Worm (Caenorhabditis elegans) whole organism, L3 larva: ENCODE results near the gene srg-69.
A peak's percentile ranks its signal among the peaks of the same experiment; 100 is the strongest.

Experiments
- R02D3.7 ChIP-seq: fragments of 150-350 bp; optimal IDR thresholded peaks from 2 replicates; lab custom pipeline; 2014; ENCODE audit warnings: missing biosample characterization, missing genetic modification characterization
- ZK546.5 ChIP-seq: sonication (generic microtip); optimal IDR thresholded peaks from 2 replicates; lab custom pipeline; 2017; ENCODE audit warnings: missing biosample characterization, missing genetic modification characterization
- aly-2 ChIP-seq: fragments of 150-350 bp; optimal IDR thresholded peaks from 2 replicates; lab custom pipeline; 2014; ENCODE audit warnings: missing biosample characterization, missing genetic modification characterization
- ama-1 ChIP-seq: fragments of 150-350 bp; optimal IDR thresholded peaks from 2 replicates; lab custom pipeline; 2018
- ceh-16 ChIP-seq: sonication (generic microtip); optimal IDR thresholded peaks from 2 replicates; lab custom pipeline; 2017; ENCODE audit warnings: missing biosample characterization, missing genetic modification characterization
- ceh-28 ChIP-seq: fragments of 150-350 bp; optimal IDR thresholded peaks from 2 replicates; lab custom pipeline; 2014; ENCODE audit warnings: missing biosample characterization, missing genetic modification reagents, missing genetic modification characterization
- daf-12 ChIP-seq: fragments of 150-350 bp; optimal IDR thresholded peaks from 2 replicates; lab custom pipeline; 2014; ENCODE audit warnings: missing biosample characterization, missing genetic modification reagents, missing genetic modification characterization
- egl-27 ChIP-seq: sonication (generic microtip); optimal IDR thresholded peaks from 4 replicates; lab custom pipeline; 2017; ENCODE audit warnings: missing biosample characterization, missing genetic modification reagents, missing genetic modification characterization
- egl-5 ChIP-seq: fragments of 150-350 bp; optimal IDR thresholded peaks from 2 replicates; lab custom pipeline; 2017; ENCODE audit warnings: missing biosample characterization, missing genetic modification reagents, missing genetic modification characterization, inconsistent platforms
- elt-1 ChIP-seq: fragments of 150-350 bp; optimal IDR thresholded peaks from 2 replicates; lab custom pipeline; 2014; ENCODE audit warnings: missing biosample characterization, missing genetic modification characterization
- elt-2 ChIP-seq: sonication (generic microtip); optimal IDR thresholded peaks from 2 replicates; lab custom pipeline; 2016; ENCODE audit warnings: missing genetic modification reagents, mild to moderate bottlenecking, missing genetic modification characterization, missing compliant biosample characterization
- elt-3 ChIP-seq, 3 experiments: fragments of 150-350 bp in 1 of 3; sonication (generic microtip) in 2 of 3; optimal IDR thresholded peaks; 2 replicates in 2 of 3; 4 replicates in 1 of 3; lab custom pipeline; 2014 to 2017; ENCODE audit warnings: missing biosample characterization in 3 of 3, missing genetic modification characterization in 3 of 3
- eor-1 ChIP-seq, 2 experiments: fragments of 150-350 bp; optimal IDR thresholded peaks; 2 replicates each; lab custom pipeline; 2014 to 2018; ENCODE audit warnings: missing biosample characterization in 2 of 2, missing genetic modification characterization in 2 of 2
- fkh-10 ChIP-seq: sonication (generic microtip); optimal IDR thresholded peaks from 2 replicates; lab custom pipeline; 2017; ENCODE audit warnings: missing biosample characterization, missing genetic modification reagents, missing genetic modification characterization
- fkh-2 ChIP-seq: fragments of 150-350 bp; optimal IDR thresholded peaks from 2 replicates; lab custom pipeline; 2014; ENCODE audit warnings: missing biosample characterization, missing genetic modification reagents, missing genetic modification characterization
- fos-1 ChIP-seq: fragments of 150-350 bp; optimal IDR thresholded peaks from 2 replicates; lab custom pipeline; 2014; ENCODE audit warnings: missing biosample characterization, missing genetic modification characterization
- hmg-11 ChIP-seq: sonication (generic microtip); optimal IDR thresholded peaks from 2 replicates; lab custom pipeline; 2016; ENCODE audit warnings: missing genetic modification characterization, missing compliant biosample characterization
- jun-1 ChIP-seq: fragments of 150-350 bp; optimal IDR thresholded peaks from 2 replicates; lab custom pipeline; 2014; ENCODE audit warnings: missing biosample characterization, missing genetic modification reagents, missing genetic modification characterization
- lin-15B ChIP-seq: fragments of 150-350 bp; optimal IDR thresholded peaks from 2 replicates; lab custom pipeline; 2014; ENCODE audit warnings: missing biosample characterization, missing genetic modification characterization
- lin-39 ChIP-seq: fragments of 150-350 bp; optimal IDR thresholded peaks from 2 replicates; lab custom pipeline; 2018; ENCODE audit warnings: missing biosample characterization, missing genetic modification reagents, missing genetic modification characterization
- lsy-12 ChIP-seq: sonication (generic microtip); optimal IDR thresholded peaks from 2 replicates; lab custom pipeline; 2016; ENCODE audit warnings: mild to moderate bottlenecking, missing genetic modification characterization, missing compliant biosample characterization
- mdl-1 ChIP-seq: fragments of 150-350 bp; optimal IDR thresholded peaks from 2 replicates; lab custom pipeline; 2014; ENCODE audit warnings: missing biosample characterization, missing genetic modification characterization
- mml-1 ChIP-seq: fragments of 150-350 bp; sonication (generic microtip); optimal IDR thresholded peaks from 3 replicates; lab custom pipeline; 2014; ENCODE audit warnings: missing biosample characterization, missing genetic modification characterization
- nfya-1 ChIP-seq: sonication (generic microtip); optimal IDR thresholded peaks from 2 replicates; lab custom pipeline; 2017; ENCODE audit warnings: missing genetic modification characterization, mild to moderate bottlenecking, missing compliant biosample characterization, antibody characterized with exemption, moderate library complexity; ENCODE audit not compliant: insufficient read depth
- nhr-11 ChIP-seq: fragments of 150-350 bp; optimal IDR thresholded peaks from 2 replicates; lab custom pipeline; 2014; ENCODE audit warnings: missing biosample characterization, missing genetic modification characterization
- nhr-12 ChIP-seq: fragments of 150-350 bp; optimal IDR thresholded peaks from 2 replicates; lab custom pipeline; 2014; ENCODE audit warnings: missing biosample characterization, missing genetic modification characterization
- nhr-23 ChIP-seq: fragments of 150-350 bp; optimal IDR thresholded peaks from 2 replicates; lab custom pipeline; 2014; ENCODE audit warnings: missing biosample characterization, missing genetic modification reagents, missing genetic modification characterization
- nhr-237 ChIP-seq: fragments of 150-350 bp; optimal IDR thresholded peaks from 2 replicates; lab custom pipeline; 2014; ENCODE audit warnings: missing biosample characterization, missing genetic modification characterization
- nhr-25 ChIP-seq: sonication (generic microtip); optimal IDR thresholded peaks from 2 replicates; lab custom pipeline; 2017; ENCODE audit warnings: missing biosample characterization, missing genetic modification characterization
- nhr-28 ChIP-seq: fragments of 150-350 bp; optimal IDR thresholded peaks from 2 replicates; lab custom pipeline; 2014; ENCODE audit warnings: missing biosample characterization, missing genetic modification characterization
- nhr-43 ChIP-seq: sonication (generic microtip); optimal IDR thresholded peaks from 2 replicates; lab custom pipeline; 2016; ENCODE audit warnings: mild to moderate bottlenecking, missing genetic modification characterization, missing compliant biosample characterization; ENCODE audit not compliant: poor library complexity, severe bottlenecking
- nhr-67 ChIP-seq: fragments of 150-350 bp; optimal IDR thresholded peaks from 2 replicates; lab custom pipeline; 2014; ENCODE audit warnings: missing biosample characterization, missing genetic modification characterization
- nhr-77 ChIP-seq: fragments of 150-350 bp; optimal IDR thresholded peaks from 2 replicates; lab custom pipeline; 2014; ENCODE audit warnings: missing biosample characterization, missing genetic modification characterization
- pha-4 ChIP-seq: fragments of 150-350 bp; optimal IDR thresholded peaks from 2 replicates; lab custom pipeline; 2014; ENCODE audit warnings: missing biosample characterization, missing genetic modification reagents, missing genetic modification characterization
- pqm-1 ChIP-seq: fragments of 150-350 bp; optimal IDR thresholded peaks from 2 replicates; lab custom pipeline; 2017; ENCODE audit warnings: missing biosample characterization, missing genetic modification characterization, inconsistent platforms
- sea-2 ChIP-seq: fragments of 150-350 bp; sonication (generic microtip); optimal IDR thresholded peaks from 4 replicates; lab custom pipeline; 2014; ENCODE audit warnings: missing biosample characterization, missing genetic modification reagents, missing genetic modification characterization
- skn-1 ChIP-seq: fragments of 150-350 bp; optimal IDR thresholded peaks from 2 replicates; lab custom pipeline; 2014; ENCODE audit warnings: missing biosample characterization, missing genetic modification characterization
- tbx-2 ChIP-seq: sonication (generic microtip); optimal IDR thresholded peaks from 2 replicates; lab custom pipeline; 2016; ENCODE audit warnings: mild to moderate bottlenecking, missing genetic modification characterization, missing compliant biosample characterization
- unc-39 ChIP-seq: sonication (generic microtip); optimal IDR thresholded peaks from 4 replicates; lab custom pipeline; 2017; ENCODE audit warnings: missing biosample characterization, missing genetic modification characterization
- unc-62 ChIP-seq: fragments of 150-350 bp; sonication (generic microtip); optimal IDR thresholded peaks from 4 replicates; lab custom pipeline; 2014; ENCODE audit warnings: missing biosample characterization, missing genetic modification reagents, missing genetic modification characterization
- zag-1 ChIP-seq: fragments of 150-350 bp; optimal IDR thresholded peaks from 2 replicates; lab custom pipeline; 2014; ENCODE audit warnings: missing biosample characterization, missing genetic modification characterization
- ztf-11 ChIP-seq: fragments of 150-350 bp; optimal IDR thresholded peaks from 2 replicates; lab custom pipeline; 2014; ENCODE audit warnings: missing biosample characterization, missing genetic modification characterization
- ztf-4 ChIP-seq: fragments of 150-350 bp; optimal IDR thresholded peaks from 2 replicates; lab custom pipeline; 2014; ENCODE audit warnings: missing biosample characterization, missing genetic modification characterization

Gene srg-69

DNA sequence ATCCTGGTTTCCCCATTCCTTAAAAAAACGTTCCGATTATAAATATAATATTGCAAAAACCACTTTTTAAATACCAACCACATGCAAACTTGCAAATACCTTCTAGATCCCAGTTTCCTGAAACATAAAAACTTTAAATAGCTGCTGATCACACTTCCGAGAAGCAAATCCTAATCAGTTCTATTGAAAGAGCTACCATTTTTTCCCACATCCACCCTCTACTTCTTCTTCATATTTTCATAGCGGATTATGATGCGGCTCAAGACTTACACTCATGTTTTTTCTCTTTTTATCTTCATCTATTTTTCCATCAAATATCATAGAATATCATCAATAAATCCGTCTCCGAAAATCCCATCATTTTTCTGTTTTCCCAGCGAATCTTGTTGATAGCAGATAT is 28.6 kb upstream of the srg-69 start:
- TF ChIP-seq egl-27 (tag; lab: Kevin White, UChicago) (no peak), fos-1 (tag; lab: Kevin White, UChicago) (no peak), skn-1 (no peak), aly-2 (no peak), sea-2 (no peak), hmg-11 (tag; lab: Kevin White, UChicago) (no peak), ceh-28 (tag; lab: Kevin White, UChicago) (no peak), nhr-28 (tag; lab: Kevin White, UChicago) (no peak)

ce11 chrII:5328912-5329311 is 26.6 kb upstream of the srg-69 start:
- TF ChIP-seq nhr-11 (tag; lab: Kevin White, UChicago) = peak; percentile 42
- no peak for TF ChIP-seq ZK546.5 (tag; lab: Kevin White, UChicago)
- peak; percentile 90 for TF ChIP-seq elt-1 (tag; lab: Kevin White, UChicago)
- peak; percentile 37 for TF ChIP-seq nhr-23 (tag; lab: Kevin White, UChicago)

DNA sequence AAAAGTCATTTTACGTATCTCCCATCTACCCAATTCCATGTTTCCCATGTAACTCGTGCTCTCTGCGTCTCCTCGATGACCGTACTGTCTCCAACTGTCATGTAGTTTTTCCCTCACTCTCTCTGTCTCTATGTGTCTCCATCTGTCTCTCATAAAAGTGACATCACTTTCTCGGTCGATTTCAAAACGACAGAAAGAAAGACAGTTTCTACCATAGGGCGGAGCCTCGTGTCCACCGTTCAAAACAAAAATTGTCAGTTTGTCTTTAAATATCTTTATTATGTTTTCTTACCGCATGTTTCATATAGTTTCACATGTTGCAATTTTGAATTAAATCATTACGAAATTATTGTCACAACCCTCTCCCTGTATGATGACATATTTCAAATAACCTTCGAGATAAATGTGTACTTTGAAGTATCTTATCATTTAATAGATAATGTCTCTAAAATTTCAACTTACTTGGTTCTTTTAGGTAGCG is 25.2 kb upstream of the srg-69 start:
- TF ChIP-seq nhr-67 (no peak), pqm-1 (tag; lab: Kevin White, UChicago) (peak; percentile 71), daf-12 (tag; lab: Kevin White, UChicago) (no peak), lsy-12 (tag; lab: Kevin White, UChicago) (peak; percentile 84), mdl-1 (tag; lab: Kevin White, UChicago) (peak; percentile 54), ceh-16 (tag; lab: Kevin White, UChicago) (no peak), elt-2 (tag; lab: Kevin White, UChicago) (peak; percentile 98), egl-27 (tag; lab: Kevin White, UChicago) (peak; percentile 80), eor-1 (tag; optimal IDR thresholded peaks at IDR 0.05; lab: Kevin White, UChicago) (no peak), zag-1 (tag; lab: Kevin White, UChicago) (no peak), nhr-28 (tag; lab: Kevin White, UChicago) (peak; percentile 43), nhr-77 (peak; percentile 57), ztf-4 (tag; lab: Kevin White, UChicago) (no peak), ztf-11 (tag; lab: Kevin White, UChicago) (no peak), aly-2 (no peak), egl-5 (tag; lab: Kevin White, UChicago) (peak; percentile 97), unc-62 (GFP tag; lab: Kevin White, UChicago) (peak; percentile 81), nhr-11 (tag; lab: Kevin White, UChicago) (peak; percentile 53), elt-1 (tag; lab: Kevin White, UChicago) (no peak), skn-1 (peak; percentile 44), ceh-28 (tag; lab: Kevin White, UChicago) (peak; percentile 79), fkh-2 (tag; lab: Kevin White, UChicago) (no peak), fkh-10 (GFP tag; lab: Kevin White, UChicago) (no peak), nhr-237 (no peak), nhr-25 (tag; lab: Kevin White, UChicago) (peak; percentile 91), unc-39 (tag; lab: Kevin White, UChicago) (no peak), tbx-2 (tag; lab: Kevin White, UChicago) (peak; percentile 62), R02D3.7 (tag; lab: Kevin White, UChicago) (peak; percentile 48), ama-1 (lab: Kevin White, UChicago) (no peak), nhr-43 (tag; lab: Kevin White, UChicago) (peak; percentile 86), fos-1 (tag; lab: Kevin White, UChicago) (no peak), hmg-11 (tag; lab: Kevin White, UChicago) (peak; percentile 26), nhr-23 (tag; lab: Kevin White, UChicago) (peak; percentile 96), nfya-1 (tag; lab: Kevin White, UChicago) (peak; percentile 80), elt-3 (tag; optimal IDR thresholded peaks at IDR 0.05; lab: Kevin White, UChicago) (peak in 2 of 3 experiments; percentile 10 to 74), jun-1 (tag; lab: Kevin White, UChicago) (peak; percentile 89), lin-15B (tag; lab: Kevin White, UChicago) (peak; percentile 10), sea-2 (no peak), nhr-12 (tag; lab: Kevin White, UChicago) (no peak), lin-39 (tag; lab: Kevin White, UChicago) (peak; percentile 48), pha-4 (peak; percentile 79), mml-1 (no peak)
- TF ChIP-seq, all 47 proteins: peak for 24
